Worm (Caenorhabditis elegans): ENCODE data around the gene acr-10.

ce11 chrX:4072501-4072900 is 50.4 kb downstream of the acr-10 start:
- TF ChIP-seq nhr-77 (tag; optimal IDR thresholded peaks at IDR 0.05), result no peak
- TF ChIP-seq ceh-82 (tag; optimal IDR thresholded peaks at IDR 0.05), result no peak
- TF ChIP-seq elt-2 (tag; optimal IDR thresholded peaks at IDR 0.05), result no peak

Data from whole organism, L3 larva.